Worm (Caenorhabditis elegans): ENCODE measurements around the gene Y37E11B.10.

The Y37E11B.10 gene

DNA sequence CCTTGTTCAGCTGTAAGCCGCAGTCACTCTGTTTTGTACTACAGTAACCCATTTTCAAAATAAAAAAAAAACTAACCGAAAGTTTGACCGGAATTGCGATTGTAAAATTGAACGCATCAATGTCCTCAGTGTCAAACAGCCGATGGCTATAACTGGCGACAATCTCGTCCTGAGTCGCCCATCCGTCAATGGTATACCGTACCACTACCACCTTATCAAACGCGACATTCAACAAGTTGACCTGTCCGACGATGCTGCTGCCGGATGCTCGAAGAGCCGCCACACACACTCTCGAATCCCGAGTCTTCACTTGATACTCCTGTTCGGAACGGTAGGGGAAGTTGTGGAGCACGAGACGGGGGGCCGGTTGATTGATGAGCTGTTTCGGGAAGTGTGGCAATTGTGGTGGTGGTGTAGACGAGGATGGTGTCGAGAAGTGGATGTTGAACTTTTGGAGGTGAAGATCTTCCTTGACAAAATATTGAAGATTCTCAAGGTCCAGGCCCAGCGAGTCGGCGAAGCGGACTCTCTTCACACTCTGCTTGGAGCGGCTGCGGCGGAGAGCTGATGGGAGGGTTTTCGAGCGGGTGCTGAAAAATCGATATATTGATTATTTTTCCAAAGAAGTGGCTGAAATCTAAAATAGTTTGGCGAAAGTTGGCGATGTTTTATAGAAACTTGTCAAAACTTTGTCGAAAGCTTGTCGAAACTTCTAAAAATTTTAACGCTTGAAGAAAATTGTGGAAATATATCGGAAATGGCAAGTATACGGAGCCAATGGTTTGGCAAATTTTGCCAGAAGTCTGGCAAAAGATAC, 40.3 kb upstream of the Y37E11B.10 start:
- no peak for TF ChIP-seq nhr-25 (tag; optimal IDR thresholded peaks at IDR 0.05)
- peak; percentile 69 for TF ChIP-seq ama-1 (optimal IDR thresholded peaks at IDR 0.05)
- peak; percentile 66 for TF ChIP-seq ceh-28 (tag; optimal IDR thresholded peaks at IDR 0.05)

DNA sequence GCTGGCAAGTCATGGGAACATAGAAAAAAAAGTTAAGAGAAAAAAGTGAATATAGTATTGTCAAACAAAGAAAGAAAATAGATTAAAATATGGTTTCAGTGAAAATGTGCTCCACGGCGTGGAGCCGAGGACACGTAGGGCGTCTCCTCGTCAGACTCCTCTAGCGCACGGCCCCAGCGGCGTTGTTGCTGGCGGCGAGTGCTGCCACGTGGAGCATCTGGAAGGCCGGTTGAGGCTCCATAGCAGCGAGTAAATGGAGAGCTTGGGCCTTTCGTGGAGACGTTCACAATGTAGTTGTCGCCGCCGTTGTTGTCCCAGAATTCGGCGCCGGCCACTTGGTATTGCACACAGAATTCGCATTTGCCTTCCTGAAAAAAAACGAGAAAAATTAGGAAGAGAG, 39.2 kb upstream of the Y37E11B.10 start:
- no peak for TF ChIP-seq mdl-1 (tag; optimal IDR thresholded peaks at IDR 0.05)
- no peak for TF ChIP-seq elt-1 (tag; optimal IDR thresholded peaks at IDR 0.05)
- no peak for TF ChIP-seq unc-39 (tag; optimal IDR thresholded peaks at IDR 0.05)
- TF ChIP-seq pha-4 (tag; optimal IDR thresholded peaks at IDR 0.05), result no peak
- TF ChIP-seq nhr-77 (tag; optimal IDR thresholded peaks at IDR 0.05), result no peak
- TF ChIP-seq ama-1 (optimal IDR thresholded peaks at IDR 0.05), result no peak
- no peak for TF ChIP-seq egl-5 (tag; optimal IDR thresholded peaks at IDR 0.05)
- no peak for TF ChIP-seq elt-3 (tag; optimal IDR thresholded peaks at IDR 0.05)
- TF ChIP-seq ztf-11 (tag; optimal IDR thresholded peaks at IDR 0.05), result no peak
- no peak for TF ChIP-seq tbx-2 (tag; optimal IDR thresholded peaks at IDR 0.05)
- TF ChIP-seq nhr-76 (tag; optimal IDR thresholded peaks at IDR 0.05), result no peak
- TF ChIP-seq nhr-67 (tag; optimal IDR thresholded peaks at IDR 0.05), result no peak
- no peak for TF ChIP-seq ZK546.5 (tag; optimal IDR thresholded peaks at IDR 0.05)
- no peak for TF ChIP-seq lsy-12 (tag; optimal IDR thresholded peaks at IDR 0.05)
- TF ChIP-seq skn-1 (tag; optimal IDR thresholded peaks at IDR 0.05), result no peak
- TF ChIP-seq nfya-1 (tag; optimal IDR thresholded peaks at IDR 0.05; ENCODE audit: insufficient read depth), result no peak

DNA sequence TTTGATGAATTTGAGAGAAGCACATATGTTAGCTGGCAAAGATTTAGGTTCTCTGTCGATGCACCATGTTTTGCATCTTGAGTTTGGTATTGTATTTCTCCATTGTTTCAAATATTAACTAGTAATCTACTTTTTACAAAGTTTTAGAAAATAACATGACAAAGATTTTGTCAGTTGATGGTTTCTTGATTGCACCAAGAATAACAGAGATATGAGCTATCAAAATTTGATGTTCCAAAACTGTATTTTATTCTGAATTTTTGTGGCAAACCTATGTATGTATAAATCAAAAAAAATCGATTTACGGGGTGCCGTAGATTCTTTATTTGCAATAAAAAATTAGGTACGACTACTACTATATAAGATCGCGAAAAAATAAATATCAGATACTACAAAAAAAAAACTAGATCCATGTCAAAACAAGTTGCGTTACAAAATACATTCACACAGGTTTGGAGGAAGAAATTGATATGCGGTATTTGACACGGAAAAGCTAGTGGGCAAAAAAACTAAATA, 38.7 kb upstream of the Y37E11B.10 start:
- no peak for TF ChIP-seq nhr-237 (tag; optimal IDR thresholded peaks at IDR 0.05)
- no peak for TF ChIP-seq lin-15B (tag; optimal IDR thresholded peaks at IDR 0.05)
- TF ChIP-seq nhr-67 (tag; optimal IDR thresholded peaks at IDR 0.05), result no peak
- TF ChIP-seq ama-1 (optimal IDR thresholded peaks at IDR 0.05), result no peak
- no peak for TF ChIP-seq ceh-9 (tag; optimal IDR thresholded peaks at IDR 0.05)
- no peak for TF ChIP-seq nfya-1 (tag; optimal IDR thresholded peaks at IDR 0.05; ENCODE audit: insufficient read depth)
- TF ChIP-seq unc-62 (GFP tag; optimal IDR thresholded peaks at IDR 0.05), result no peak
- peak in 1 of 3 experiments; percentile 16 for TF ChIP-seq elt-3 (tag; optimal IDR thresholded peaks at IDR 0.05)
- peak; percentile 32 for TF ChIP-seq nhr-25 (tag; optimal IDR thresholded peaks at IDR 0.05)
- no peak for TF ChIP-seq lin-39 (tag; optimal IDR thresholded peaks at IDR 0.05)
- TF ChIP-seq aly-2 (tag; optimal IDR thresholded peaks at IDR 0.05), result no peak
- TF ChIP-seq ceh-16 (tag; optimal IDR thresholded peaks at IDR 0.05), result no peak
- TF ChIP-seq nhr-12 (tag; optimal IDR thresholded peaks at IDR 0.05), result no peak
- no peak for TF ChIP-seq nhr-11 (tag; optimal IDR thresholded peaks at IDR 0.05)
- TF ChIP-seq ceh-28 (tag; optimal IDR thresholded peaks at IDR 0.05), result peak; percentile 44
- peak; percentile 49 for TF ChIP-seq lsy-12 (tag; optimal IDR thresholded peaks at IDR 0.05)
- TF ChIP-seq ztf-4 (tag; optimal IDR thresholded peaks at IDR 0.05), result peak; percentile 80
- no peak for TF ChIP-seq skn-1 (tag; optimal IDR thresholded peaks at IDR 0.05)
- no peak for TF ChIP-seq nhr-23 (tag; optimal IDR thresholded peaks at IDR 0.05)
- no peak for TF ChIP-seq zag-1 (tag; optimal IDR thresholded peaks at IDR 0.05)
- no peak for TF ChIP-seq fkh-10 (GFP tag; optimal IDR thresholded peaks at IDR 0.05)
- no peak for TF ChIP-seq unc-39 (tag; optimal IDR thresholded peaks at IDR 0.05)
- no peak for TF ChIP-seq fkh-2 (tag; optimal IDR thresholded peaks at IDR 0.05)
- TF ChIP-seq ztf-11 (tag; optimal IDR thresholded peaks at IDR 0.05), result no peak
- no peak for TF ChIP-seq elt-1 (tag; optimal IDR thresholded peaks at IDR 0.05)
- TF ChIP-seq nhr-28 (tag; optimal IDR thresholded peaks at IDR 0.05), result no peak
- peak; percentile 55 for TF ChIP-seq nhr-43 (tag; optimal IDR thresholded peaks at IDR 0.05; ENCODE audit: poor library complexity, severe bottlenecking)
- TF ChIP-seq sea-2 (GFP tag; optimal IDR thresholded peaks at IDR 0.05), result no peak

DNA sequence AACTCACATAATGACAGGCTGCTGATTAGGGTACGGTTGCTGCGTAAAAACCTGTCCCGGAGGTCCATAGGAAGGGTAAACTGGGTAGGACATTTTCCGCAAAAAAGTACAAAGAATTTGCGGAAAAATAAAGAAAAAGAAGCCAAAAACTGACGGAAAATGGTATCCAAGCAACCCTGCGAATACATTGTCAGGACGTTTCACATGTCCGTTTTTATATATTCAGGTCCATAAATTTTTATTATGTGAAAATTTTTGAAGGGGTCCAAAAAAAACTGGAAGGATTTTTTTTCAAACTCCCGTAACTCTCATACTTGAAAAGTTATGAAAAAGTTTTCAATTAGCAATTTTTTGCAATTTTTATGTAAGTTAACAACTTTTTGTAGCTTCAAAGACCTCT, 35.9 kb upstream of the Y37E11B.10 start, which contains the start of gene CC8.3:
CC8.3 (minus strand) TSS at position 101 of the 400 bp plus-strand sequence.
- TF ChIP-seq egl-27 (tag; optimal IDR thresholded peaks at IDR 0.05) (no peak), daf-12 (tag; optimal IDR thresholded peaks at IDR 0.05) (no peak), nhr-76 (tag; optimal IDR thresholded peaks at IDR 0.05) (no peak), sea-2 (GFP tag; optimal IDR thresholded peaks at IDR 0.05) (no peak), hmg-11 (tag; optimal IDR thresholded peaks at IDR 0.05) (no peak), ztf-4 (tag; optimal IDR thresholded peaks at IDR 0.05) (no peak)
